Fruit fly (Drosophila melanogaster) Kc167 (cell line): Measurements from ENCODE around the gene CG34278.

Experiments used
- Myc ChIP-seq: fragments of >200 bp; optimal IDR thresholded peaks from 2 replicates; lab custom pipeline; 2017; ENCODE audit warnings: missing external identifiers
- Sin3A ChIP-seq: fragments of >200 bp; optimal IDR thresholded peaks from 2 replicates; lab custom pipeline; 2018; ENCODE audit warnings: missing external identifiers
- h ChIP-seq: fragments of >200 bp; optimal IDR thresholded peaks from 3 replicates; lab custom pipeline; 2018; ENCODE audit warnings: missing external identifiers
- insv ChIP-seq: fragments of >200 bp; optimal IDR thresholded peaks from 3 replicates; lab custom pipeline; 2018; ENCODE audit warnings: missing external identifiers
- psq ChIP-seq: fragments of >200 bp; optimal IDR thresholded peaks from 2 replicates; lab custom pipeline; 2017; ENCODE audit warnings: missing external identifiers
- ttk ChIP-seq: sonication (Bioruptor generic); optimal IDR thresholded peaks from 2 replicates; lab custom pipeline; 2017; ENCODE audit warnings: missing external identifiers

Gene CG34278

dm6 chr3R:17151376-17152026, 31.2 kb downstream of the CG34278 start, which contains the start of gene CG5292:
CG5292 (plus strand) TSS chr3R:17151861.
- TF ChIP-seq Myc (lab: Kevin White, UChicago) = no peak
- TF ChIP-seq Sin3A (lab: Kevin White, UChicago) = no peak
- no peak for TF ChIP-seq h (lab: Kevin White, UChicago)
- no peak for TF ChIP-seq insv (lab: Kevin White, UChicago)
- TF ChIP-seq ttk (lab: Kevin White, UChicago) = no peak
- no peak for TF ChIP-seq psq (lab: Kevin White, UChicago)
